Worm (Caenorhabditis elegans): Measurements from ENCODE around the gene oac-46.

ce11 chrII:8800830-8801229 is 51.1 kb downstream of the oac-46 start, which contains the start of gene appg-2:
- TF ChIP-seq aly-1 (tag; optimal IDR thresholded peaks at IDR 0.05): no peak
- no peak for TF ChIP-seq hnd-1 (tag; optimal IDR thresholded peaks at IDR 0.05)
- no peak for TF ChIP-seq B0310.2 (tag; optimal IDR thresholded peaks at IDR 0.05)
- no peak for TF ChIP-seq tbx-11 (GFP tag; IDR thresholded peaks at IDR 0.05)
- no peak for TF ChIP-seq ama-1 (optimal IDR thresholded peaks at IDR 0.05)
- no peak for TF ChIP-seq hmg-4 (GFP tag; optimal IDR thresholded peaks at IDR 0.05)
- TF ChIP-seq ets-7 (tag; optimal IDR thresholded peaks at IDR 0.05): no peak
- no peak for TF ChIP-seq ceh-36 (tag; optimal IDR thresholded peaks at IDR 0.05)
- no peak for TF ChIP-seq hmbx-1 (tag; optimal IDR thresholded peaks at IDR 0.05)
- TF ChIP-seq flt-1 (GFP tag; IDR thresholded peaks at IDR 0.05): no peak
- no peak for TF ChIP-seq ceh-13 (GFP tag; optimal IDR thresholded peaks at IDR 0.05)
- TF ChIP-seq pes-1 (GFP tag; IDR thresholded peaks at IDR 0.05): no peak
- TF ChIP-seq tra-4 (tag; optimal IDR thresholded peaks at IDR 0.05): no peak
- no peak for TF ChIP-seq scrt-1 (GFP tag; IDR thresholded peaks at IDR 0.05)
